4 fruit fly cellular contexts compared by ENCODE assay signal in the genomic region with DNA sequence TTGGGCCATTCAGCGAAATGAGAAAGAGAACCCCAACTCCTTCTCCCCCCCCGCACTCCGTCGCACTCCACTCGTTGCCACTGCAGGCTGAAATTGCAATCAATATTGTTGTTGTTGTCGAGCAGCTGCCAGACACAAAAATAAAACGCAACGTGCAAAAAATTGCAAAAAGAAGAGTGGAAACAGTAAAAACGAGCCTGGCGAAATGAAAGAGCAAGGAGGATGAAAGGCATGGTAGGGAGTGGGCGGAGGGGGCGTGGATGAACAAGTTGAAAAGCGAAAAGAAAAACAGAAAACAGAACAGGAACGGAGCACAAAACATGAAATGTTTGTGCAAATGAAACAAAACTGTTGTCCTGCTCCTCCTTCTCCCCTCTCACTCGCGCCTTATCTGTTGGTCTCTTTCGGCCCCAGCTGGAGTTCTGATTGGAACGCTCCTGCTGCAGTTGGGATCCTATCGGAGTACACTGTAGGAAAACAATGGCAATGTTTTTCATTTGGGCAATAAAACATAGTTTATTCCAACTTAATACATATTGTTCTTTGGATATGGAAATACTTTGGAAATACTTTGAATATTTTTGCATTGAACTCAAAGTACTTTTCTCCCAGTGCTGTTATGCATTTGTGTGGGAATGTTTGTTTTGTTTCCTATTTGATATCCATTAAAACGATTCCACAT.
TF ChIP-seq lines count a peak whose summit lies in the region.

No protein-coding gene starts in this region.

- no peak for TF ChIP-seq CTCF in whole organism, embryonic (GFP tag; optimal IDR thresholded peaks at IDR 0.05; lab: Kevin White, UChicago)

TF ChIP-seq in whole organism, embryonic, 481 proteins besides CTCF, POLR2A, EP300 and RAD21 (continues in another document):
- no peak for TF ChIP-seq HLH54F (GFP tag; optimal IDR thresholded peaks at IDR 0.05; lab: Kevin White, UChicago)
- no peak for TF ChIP-seq knrl (GFP tag; IDR thresholded peaks at IDR 0.05; lab: Robert Waterston, UW; ENCODE audit: partially characterized antibody)
- TF ChIP-seq Elba2 (GFP tag; optimal IDR thresholded peaks at IDR 0.05; lab: Kevin White, UChicago): peak; percentile 45
- no peak for TF ChIP-seq Sin3A (optimal IDR thresholded peaks at IDR 0.05; lab: Kevin White, UChicago)
- no peak for TF ChIP-seq MTF-1 (GFP tag; optimal IDR thresholded peaks at IDR 0.05; lab: Kevin White, UChicago; ENCODE audit: borderline replicate concordance)
- TF ChIP-seq row (GFP tag; IDR thresholded peaks at IDR 0.05; lab: Robert Waterston, UW): no peak
- TF ChIP-seq Doc3 (GFP tag; IDR thresholded peaks at IDR 0.05; lab: Robert Waterston, UW; ENCODE audit: partially characterized antibody): no peak
- TF ChIP-seq sens-2 (GFP tag; IDR thresholded peaks at IDR 0.05; lab: Robert Waterston, UW): no peak
- TF ChIP-seq CG43689 (GFP tag; IDR thresholded peaks at IDR 0.05; lab: Robert Waterston, UW): no peak
- no peak for TF ChIP-seq CG3281 (GFP tag; optimal IDR thresholded peaks at IDR 0.05; lab: Kevin White, UChicago)
- no peak for TF ChIP-seq en (GFP tag; optimal IDR thresholded peaks at IDR 0.05; lab: Kevin White, UChicago)
- no peak for TF ChIP-seq vvl (GFP tag; IDR thresholded peaks at IDR 0.05; lab: Robert Waterston, UW)
- no peak for TF ChIP-seq yki (optimal IDR thresholded peaks at IDR 0.05; lab: Kevin White, UChicago)
- TF ChIP-seq Hr39 (optimal IDR thresholded peaks at IDR 0.05; lab: Kevin White, UChicago): no peak
- TF ChIP-seq BtbVII (GFP tag; optimal IDR thresholded peaks at IDR 0.05; lab: Kevin White, UChicago): no peak
- no peak for TF ChIP-seq danr (GFP tag; IDR thresholded peaks at IDR 0.05; lab: Robert Waterston, UW)
- no peak for TF ChIP-seq cato (GFP tag; optimal IDR thresholded peaks at IDR 0.05; lab: Kevin White, UChicago; ENCODE audit: borderline replicate concordance)
- peak; percentile 42 for TF ChIP-seq lbe (GFP tag; optimal IDR thresholded peaks at IDR 0.05; lab: Kevin White, UChicago)
- TF ChIP-seq salm (tag; optimal IDR thresholded peaks at IDR 0.05; lab: Kevin White, UChicago): no peak
- TF ChIP-seq gsb (GFP tag; IDR thresholded peaks at IDR 0.05; lab: Robert Waterston, UW): no peak
- TF ChIP-seq Oli (tag; optimal IDR thresholded peaks at IDR 0.05; lab: Kevin White, UChicago): no peak

TF ChIP-seq in whole organism, prepupa, 60 proteins besides CTCF, POLR2A, EP300 and RAD21 (continues in another document):
- TF ChIP-seq CG7368 (GFP tag; optimal IDR thresholded peaks at IDR 0.05; lab: Kevin White, UChicago) (peak; percentile 62), Sox102F (GFP tag; optimal IDR thresholded peaks at IDR 0.05; lab: Kevin White, UChicago) (peak; percentile 91), ss (GFP tag; optimal IDR thresholded peaks at IDR 0.05; lab: Kevin White, UChicago) (peak; percentile 93 to 98), topi (GFP tag; optimal IDR thresholded peaks at IDR 0.05; lab: Kevin White, UChicago) (peak; percentile 88), Ets21C (GFP tag; optimal IDR thresholded peaks at IDR 0.05; lab: Kevin White, UChicago) (peak; percentile 87), cyc (GFP tag; optimal IDR thresholded peaks at IDR 0.05; lab: Kevin White, UChicago) (peak; percentile 92), CG6854 (GFP tag; optimal IDR thresholded peaks at IDR 0.05; lab: Kevin White, UChicago) (peak; percentile 93), CG3032 (tag; optimal IDR thresholded peaks at IDR 0.05; lab: Kevin White, UChicago) (peak; percentile 81), Eip78C (GFP tag; lab: Kevin White, UChicago) (peak; percentile 95), CG6792 (GFP tag; optimal IDR thresholded peaks at IDR 0.05; lab: Kevin White, UChicago) (peak; percentile 86), Hr38 (GFP tag; optimal IDR thresholded peaks at IDR 0.05; lab: Kevin White, UChicago) (no peak), CG8319 (GFP tag; optimal IDR thresholded peaks at IDR 0.05; lab: Kevin White, UChicago) (peak; percentile 80), fd59A (GFP tag; optimal IDR thresholded peaks at IDR 0.05; lab: Kevin White, UChicago) (peak; percentile 69), CG15336 (GFP tag; IDR thresholded peaks at IDR 0.05; lab: Robert Waterston, UW) (peak; percentile 80), CG3919 (GFP tag; optimal IDR thresholded peaks at IDR 0.05; lab: Kevin White, UChicago) (peak; percentile 92), spab (GFP tag; optimal IDR thresholded peaks at IDR 0.05; lab: Kevin White, UChicago) (peak; percentile 83), CG11902 (GFP tag; optimal IDR thresholded peaks at IDR 0.05; lab: Kevin White, UChicago) (peak; percentile 75), Blimp-1 (GFP tag; optimal IDR thresholded peaks at IDR 0.05; lab: Kevin White, UChicago) (peak; percentile 84), CG11294 (GFP tag; IDR thresholded peaks at IDR 0.05; lab: Robert Waterston, UW) (peak; percentile 59), CG8632 (GFP tag; optimal IDR thresholded peaks at IDR 0.05; lab: Kevin White, UChicago) (peak; percentile 83), salr (GFP tag; optimal IDR thresholded peaks at IDR 0.05; lab: Kevin White, UChicago) (peak; percentile 66 to 68)

TF ChIP-seq in whole organism, pupa, 21 proteins besides CTCF, POLR2A, EP300 and RAD21:
- TF ChIP-seq CG10348 (GFP tag; IDR thresholded peaks at IDR 0.05; lab: Robert Waterston, UW) (no peak), CG13204 (GFP tag; optimal IDR thresholded peaks at IDR 0.05; lab: Kevin White, UChicago) (peak; percentile 95), fd96Ca (GFP tag; IDR thresholded peaks at IDR 0.05; lab: Robert Waterston, UW) (peak; percentile 66; the same call in 2 of the 3 replicates), CG34367 (tag; optimal IDR thresholded peaks at IDR 0.05; lab: Kevin White, UChicago) (peak; percentile 80), Pif1B (GFP tag; optimal IDR thresholded peaks at IDR 0.05; lab: Kevin White, UChicago) (peak; percentile 77), Ets98B (GFP tag; IDR thresholded peaks at IDR 0.05; lab: Robert Waterston, UW) (peak; percentile 67), CG15710 (tag; optimal IDR thresholded peaks at IDR 0.05; lab: Kevin White, UChicago) (peak; percentile 76), D1 (tag; optimal IDR thresholded peaks at IDR 0.05; lab: Kevin White, UChicago) (peak; percentile 65), CG17806 (tag; optimal IDR thresholded peaks at IDR 0.05; lab: Kevin White, UChicago) (peak; percentile 86), CG9948 (tag; optimal IDR thresholded peaks at IDR 0.05; lab: Kevin White, UChicago) (peak; percentile 80), CG8159 (tag; optimal IDR thresholded peaks at IDR 0.05; lab: Kevin White, UChicago) (peak; percentile 88), CG14655 (GFP tag; optimal IDR thresholded peaks at IDR 0.05; lab: Kevin White, UChicago) (peak; percentile 86), EcR (GFP tag; optimal IDR thresholded peaks at IDR 0.05; lab: Kevin White, UChicago) (peak; percentile 80), gl (tag; optimal IDR thresholded peaks at IDR 0.05; lab: Kevin White, UChicago) (peak; percentile 96), Snoo (tag; optimal IDR thresholded peaks at IDR 0.05; lab: Kevin White, UChicago) (peak; percentile 61), CG4496 (GFP tag; IDR thresholded peaks at IDR 0.05; lab: Robert Waterston, UW) (peak; percentile 90), CG32121 (GFP tag; IDR thresholded peaks at IDR 0.05; lab: Robert Waterston, UW) (no peak), Pif1A (GFP tag; optimal IDR thresholded peaks at IDR 0.05; lab: Kevin White, UChicago) (peak; percentile 68), CG8301 (tag; optimal IDR thresholded peaks at IDR 0.05; lab: Kevin White, UChicago) (peak; percentile 83), CG12605 (GFP tag; IDR thresholded peaks at IDR 0.05; lab: Robert Waterston, UW) (peak; percentile 42), rn (GFP tag; IDR thresholded peaks at IDR 0.05; lab: Robert Waterston, UW) (peak; percentile 74)

TF ChIP-seq in whole organism, wandering third instar larva, 38 proteins besides CTCF, POLR2A, EP300 and RAD21 (continues in another document):
- peak; percentile 49 for TF ChIP-seq dsf (GFP tag; optimal IDR thresholded peaks at IDR 0.05; lab: Kevin White, UChicago; ENCODE audit: borderline replicate concordance)
- TF ChIP-seq Abd-B (GFP tag; optimal IDR thresholded peaks at IDR 0.05; lab: Kevin White, UChicago): no peak
- TF ChIP-seq OdsH (GFP tag; optimal IDR thresholded peaks at IDR 0.05; lab: Kevin White, UChicago): peak; percentile 84
- peak; percentile 58 for TF ChIP-seq sage (GFP tag; optimal IDR thresholded peaks at IDR 0.05; lab: Kevin White, UChicago)
- peak in 1 of 2 experiments; percentile 42 for TF ChIP-seq dl (GFP tag; optimal IDR thresholded peaks at IDR 0.05; lab: Kevin White, UChicago; ENCODE audit: insufficient read depth in 1 of 2, partially characterized antibody in 2 of 2)
- no peak for TF ChIP-seq sv (GFP tag; optimal IDR thresholded peaks at IDR 0.05; lab: Kevin White, UChicago)
- TF ChIP-seq Dfd (GFP tag; optimal IDR thresholded peaks at IDR 0.05; lab: Kevin White, UChicago): no peak
- TF ChIP-seq h (GFP tag; optimal IDR thresholded peaks at IDR 0.05; lab: Kevin White, UChicago): peak; percentile 89
- TF ChIP-seq usp (GFP tag; optimal IDR thresholded peaks at IDR 0.05; lab: Kevin White, UChicago): no peak
- TF ChIP-seq GATAd (GFP tag; optimal IDR thresholded peaks at IDR 0.05; lab: Kevin White, UChicago): peak; percentile 52
- TF ChIP-seq psq (GFP tag; optimal IDR thresholded peaks at IDR 0.05; lab: Kevin White, UChicago): peak; percentile 98
- peak; percentile 77 for TF ChIP-seq CrebA (GFP tag; optimal IDR thresholded peaks at IDR 0.05; lab: Kevin White, UChicago; ENCODE audit: borderline replicate concordance)
- TF ChIP-seq fru (GFP tag; optimal IDR thresholded peaks at IDR 0.05; lab: Kevin White, UChicago): peak; percentile 85
- TF ChIP-seq pan (optimal IDR thresholded peaks at IDR 0.05; lab: Kevin White, UChicago): no peak
- peak; percentile 35 for TF ChIP-seq woc (GFP tag; optimal IDR thresholded peaks at IDR 0.05; lab: Kevin White, UChicago)
- peak; percentile 80 for TF ChIP-seq br (GFP tag; optimal IDR thresholded peaks at IDR 0.05; lab: Kevin White, UChicago)
- peak; percentile 54 for TF ChIP-seq Jra (GFP tag; optimal IDR thresholded peaks at IDR 0.05; lab: Kevin White, UChicago)
- TF ChIP-seq Hnf4 (GFP tag; optimal IDR thresholded peaks at IDR 0.05; lab: Kevin White, UChicago): peak; percentile 80
- peak; percentile 91 for TF ChIP-seq tai (GFP tag; optimal IDR thresholded peaks at IDR 0.05; lab: Kevin White, UChicago)
- TF ChIP-seq HLH106 (tag; optimal IDR thresholded peaks at IDR 0.05; lab: Kevin White, UChicago): peak; percentile 77
- peak; percentile 78 for TF ChIP-seq Sp1 (GFP tag; optimal IDR thresholded peaks at IDR 0.05; lab: Kevin White, UChicago)
- peak; percentile 69 for TF ChIP-seq jim (GFP tag; optimal IDR thresholded peaks at IDR 0.05; lab: Kevin White, UChicago)
- TF ChIP-seq Hr78 (GFP tag; optimal IDR thresholded peaks at IDR 0.05; lab: Kevin White, UChicago): no peak
- peak; percentile 20 for TF ChIP-seq Rel (GFP tag; optimal IDR thresholded peaks at IDR 0.05; lab: Kevin White, UChicago)
- peak; percentile 18 for TF ChIP-seq Rel (tag; optimal IDR thresholded peaks at IDR 0.05; lab: Kevin White, UChicago)
- TF ChIP-seq foxo (GFP tag; optimal IDR thresholded peaks at IDR 0.05; lab: Kevin White, UChicago): peak in 1 of 2 experiments; percentile 85
- peak; percentile 47 for TF ChIP-seq brk (GFP tag; optimal IDR thresholded peaks at IDR 0.05; lab: Kevin White, UChicago)
